Fruit fly (Drosophila melanogaster): ENCODE measurements around the gene Sfp24Bb.

Gene Sfp24Bb

dm6 chr2L:3657349-3658142, 12.0 kb downstream of the Sfp24Bb start (continued):
- TF ChIP-seq gsb-n (tag; optimal IDR thresholded peaks at IDR 0.05) = no peak
- TF ChIP-seq BEAF-32 (GFP tag; optimal IDR thresholded peaks at IDR 0.05) = no peak
- TF ChIP-seq CG10366 (GFP tag; IDR thresholded peaks at IDR 0.05) = peak; percentile 18; the same call in 1 of the 2 replicates
- no peak for TF ChIP-seq CG33557 (GFP tag; optimal IDR thresholded peaks at IDR 0.05)
- TF ChIP-seq odd (GFP tag; optimal IDR thresholded peaks at IDR 0.05) = no peak
- peak; percentile 58 for TF ChIP-seq Antp (GFP tag; optimal IDR thresholded peaks at IDR 0.05)
- TF ChIP-seq CG12071 (GFP tag; optimal IDR thresholded peaks at IDR 0.05) = no peak
- peak; percentile 72; the same call in 2 of the 3 replicates for TF ChIP-seq row (GFP tag; IDR thresholded peaks at IDR 0.05)
- no peak for TF ChIP-seq aop (GFP tag; IDR thresholded peaks at IDR 0.05)
- no peak for TF ChIP-seq hbn (GFP tag; IDR thresholded peaks at IDR 0.05; ENCODE audit: partially characterized antibody)
- TF ChIP-seq ab (GFP tag; optimal IDR thresholded peaks at IDR 0.05) = no peak
- TF ChIP-seq mam (GFP tag; optimal IDR thresholded peaks at IDR 0.05) = peak; percentile 30
- peak; percentile 84 for TF ChIP-seq sd (tag; optimal IDR thresholded peaks at IDR 0.05)
- TF ChIP-seq NC2β (GFP tag; optimal IDR thresholded peaks at IDR 0.05) = peak; percentile 45
- peak in 1 of 2 experiments; percentile 64 for TF ChIP-seq chif (GFP tag; optimal IDR thresholded peaks at IDR 0.05)
- TF ChIP-seq ftz-f1 (GFP tag; optimal IDR thresholded peaks at IDR 0.05) = no peak
- TF ChIP-seq CG17359 (tag; optimal IDR thresholded peaks at IDR 0.05) = peak; percentile 58
- TF ChIP-seq btn (GFP tag; optimal IDR thresholded peaks at IDR 0.05) = no peak
- TF ChIP-seq prd (optimal IDR thresholded peaks at IDR 0.05) = no peak
- TF ChIP-seq prd (GFP tag; IDR thresholded peaks at IDR 0.05) = peak; percentile 72
- TF ChIP-seq wdn (GFP tag; IDR thresholded peaks at IDR 0.05) = no peak
- peak; percentile 57 for TF ChIP-seq her (GFP tag; optimal IDR thresholded peaks at IDR 0.05)
- no peak for TF ChIP-seq ham (GFP tag; IDR thresholded peaks at IDR 0.05)
- TF ChIP-seq CG31441 (GFP tag; IDR thresholded peaks at IDR 0.05) = peak; percentile 8; the same call in 1 of the 2 replicates
- no peak for TF ChIP-seq BtbVII (GFP tag; optimal IDR thresholded peaks at IDR 0.05)
- TF ChIP-seq Jarid2 (GFP tag; optimal IDR thresholded peaks at IDR 0.05) = no peak
- TF ChIP-seq CG10209 (GFP tag; optimal IDR thresholded peaks at IDR 0.05) = no peak
- peak; percentile 85 for TF ChIP-seq Nf-YC (tag; optimal IDR thresholded peaks at IDR 0.05)
- TF ChIP-seq repo (GFP tag; optimal IDR thresholded peaks at IDR 0.05) = peak; percentile 15
- TF ChIP-seq Kr (GFP tag; optimal IDR thresholded peaks at IDR 0.05) = no peak
- peak; percentile 31 for TF ChIP-seq pzg (GFP tag; optimal IDR thresholded peaks at IDR 0.05)
- TF ChIP-seq CG6689 (GFP tag; IDR thresholded peaks at IDR 0.05) = no peak
- no peak for TF ChIP-seq CG10462 (GFP tag; optimal IDR thresholded peaks at IDR 0.05)
- TF ChIP-seq sim (GFP tag; IDR thresholded peaks at IDR 0.05) = no peak
- TF ChIP-seq chinmo (GFP tag; IDR thresholded peaks at IDR 0.05; ENCODE audit: partially characterized antibody) = peak; percentile 57; the same call in 1 of the 4 replicates
- no peak for TF ChIP-seq trh (GFP tag; optimal IDR thresholded peaks at IDR 0.05)
- TF ChIP-seq usp (GFP tag; optimal IDR thresholded peaks at IDR 0.05) = no peak
- TF ChIP-seq chn (GFP tag; optimal IDR thresholded peaks at IDR 0.05) = no peak
- TF ChIP-seq CG6272 (GFP tag; IDR thresholded peaks at IDR 0.05) = peak; percentile 55
- TF ChIP-seq corto (GFP tag; optimal IDR thresholded peaks at IDR 0.05) = no peak
- no peak for TF ChIP-seq CG4707 (GFP tag; optimal IDR thresholded peaks at IDR 0.05)
- peak; percentile 94 for TF ChIP-seq pros (GFP tag; optimal IDR thresholded peaks at IDR 0.05)
- TF ChIP-seq CG11696 (GFP tag; IDR thresholded peaks at IDR 0.05) = no peak
- no peak for TF ChIP-seq CG15073 (GFP tag; optimal IDR thresholded peaks at IDR 0.05)
- TF ChIP-seq Hr78 (GFP tag; optimal IDR thresholded peaks at IDR 0.05) = no peak
- TF ChIP-seq NC2α (GFP tag; optimal IDR thresholded peaks at IDR 0.05) = peak; percentile 33
- TF ChIP-seq Fer1 (GFP tag; optimal IDR thresholded peaks at IDR 0.05) = peak; percentile 71
- no peak for TF ChIP-seq CG11723 (GFP tag; optimal IDR thresholded peaks at IDR 0.05)
- TF ChIP-seq YL-1 (GFP tag; optimal IDR thresholded peaks at IDR 0.05) = no peak
- peak; percentile 69 for TF ChIP-seq CG10321 (GFP tag; IDR thresholded peaks at IDR 0.05)

Data from whole organism, embryonic.